In genomic region chr3R:24813637-24814301, dm6 we compare ENCODE assay signal across 4 fruit fly cellular contexts.
TF ChIP-seq lines count a peak whose summit lies in the region.

Gene lili (minus strand): TSS chr3R:24814012.
Gene CG34150 (plus strand): TSS chr3R:24814262.

TF ChIP-seq in whole organism, adult, 20 proteins besides CTCF, POLR2A, EP300 and RAD21 (continued from another document):
- TF ChIP-seq Mnt (GFP tag; optimal IDR thresholded peaks at IDR 0.05; lab: Kevin White, UChicago) = peak; percentile 67
- TF ChIP-seq Hr96 (GFP tag; optimal IDR thresholded peaks at IDR 0.05; lab: Kevin White, UChicago) = peak; percentile 80
TF ChIP-seq in whole organism, adult: peak in this region for 16.

TF ChIP-seq in whole organism, embryonic, 481 proteins besides CTCF, POLR2A, EP300 and RAD21 (continued from another document and continues in another):
- peak; percentile 71 for TF ChIP-seq unpg (GFP tag; optimal IDR thresholded peaks at IDR 0.05; lab: Kevin White, UChicago)
- peak; percentile 36 for TF ChIP-seq CG8281 (tag; optimal IDR thresholded peaks at IDR 0.05; lab: Kevin White, UChicago)
- peak; percentile 81 for TF ChIP-seq gro (GFP tag; optimal IDR thresholded peaks at IDR 0.05; lab: Kevin White, UChicago)
- TF ChIP-seq Dfd (GFP tag; optimal IDR thresholded peaks at IDR 0.05; lab: Kevin White, UChicago) = no peak
- TF ChIP-seq vfl (GFP tag; optimal IDR thresholded peaks at IDR 0.05; lab: Kevin White, UChicago) = peak; percentile 73
- TF ChIP-seq E2f2 (GFP tag; IDR thresholded peaks at IDR 0.05; lab: Robert Waterston, UW) = peak; percentile 76
- TF ChIP-seq CG6654 (GFP tag; optimal IDR thresholded peaks at IDR 0.05; lab: Kevin White, UChicago) = no peak
- TF ChIP-seq crol (GFP tag; IDR thresholded peaks at IDR 0.05; lab: Robert Waterston, UW) = no peak
- TF ChIP-seq CG33213 (GFP tag; optimal IDR thresholded peaks at IDR 0.05; lab: Kevin White, UChicago) = peak; percentile 54
- TF ChIP-seq Dp (GFP tag; optimal IDR thresholded peaks at IDR 0.05; lab: Kevin White, UChicago) = peak; percentile 67
- peak; percentile 66; the same call in 2 of the 3 replicates for TF ChIP-seq H15 (GFP tag; IDR thresholded peaks at IDR 0.05; lab: Robert Waterston, UW)
- TF ChIP-seq CG6683 (GFP tag; optimal IDR thresholded peaks at IDR 0.05; lab: Kevin White, UChicago) = no peak
- TF ChIP-seq ranshi (GFP tag; IDR thresholded peaks at IDR 0.05; lab: Robert Waterston, UW) = peak; percentile 55; the same call in 1 of the 2 replicates
- peak; percentile 84 for TF ChIP-seq Hsf (GFP tag; optimal IDR thresholded peaks at IDR 0.05; lab: Kevin White, UChicago)
- peak; percentile 89 for TF ChIP-seq CG2116 (GFP tag; optimal IDR thresholded peaks at IDR 0.05; lab: Kevin White, UChicago)
- peak; percentile 76 for TF ChIP-seq bab2 (GFP tag; optimal IDR thresholded peaks at IDR 0.05; lab: Kevin White, UChicago)
- TF ChIP-seq CG13296 (GFP tag; optimal IDR thresholded peaks at IDR 0.05; lab: Kevin White, UChicago) = peak; percentile 74
- peak; percentile 28 for TF ChIP-seq emc (GFP tag; optimal IDR thresholded peaks at IDR 0.05; lab: Kevin White, UChicago)
- TF ChIP-seq Chrac-16 (GFP tag; optimal IDR thresholded peaks at IDR 0.05; lab: Kevin White, UChicago) = peak; percentile 85
- peak; percentile 66 for TF ChIP-seq CG34376 (GFP tag; optimal IDR thresholded peaks at IDR 0.05; lab: Kevin White, UChicago)
- TF ChIP-seq CG13287 (GFP tag; IDR thresholded peaks at IDR 0.05; lab: Robert Waterston, UW; ENCODE audit: partially characterized antibody) = peak; percentile 88
- TF ChIP-seq Xbp1 (GFP tag; optimal IDR thresholded peaks at IDR 0.05; lab: Kevin White, UChicago) = peak; percentile 84
- TF ChIP-seq yki (optimal IDR thresholded peaks at IDR 0.05; lab: Kevin White, UChicago) = no peak
- TF ChIP-seq chif (GFP tag; optimal IDR thresholded peaks at IDR 0.05; lab: Kevin White, UChicago) = peak; percentile 52 to 74
- peak; percentile 61 for TF ChIP-seq tx (GFP tag; optimal IDR thresholded peaks at IDR 0.05; lab: Kevin White, UChicago)
- peak; percentile 46; the same call in 1 of the 2 replicates for TF ChIP-seq ara (GFP tag; IDR thresholded peaks at IDR 0.05; lab: Robert Waterston, UW)
- peak; percentile 75 for TF ChIP-seq Nf-YC (tag; optimal IDR thresholded peaks at IDR 0.05; lab: Kevin White, UChicago)
- TF ChIP-seq CoRest (tag; optimal IDR thresholded peaks at IDR 0.05; lab: Kevin White, UChicago) = peak; percentile 85
- peak; percentile 68; the same call in 1 of the 2 replicates for TF ChIP-seq Awh (GFP tag; IDR thresholded peaks at IDR 0.05; lab: Robert Waterston, UW)
- TF ChIP-seq mam (GFP tag; optimal IDR thresholded peaks at IDR 0.05; lab: Kevin White, UChicago) = peak; percentile 80
- peak; percentile 71 for TF ChIP-seq Doc3 (GFP tag; IDR thresholded peaks at IDR 0.05; lab: Robert Waterston, UW; ENCODE audit: partially characterized antibody)
- peak; percentile 85 for TF ChIP-seq CG34224 (GFP tag; IDR thresholded peaks at IDR 0.05; lab: Robert Waterston, UW; ENCODE audit: partially characterized antibody)
- peak; percentile 65 for TF ChIP-seq sd (tag; optimal IDR thresholded peaks at IDR 0.05; lab: Kevin White, UChicago)
- TF ChIP-seq grn (GFP tag; optimal IDR thresholded peaks at IDR 0.05; lab: Kevin White, UChicago) = no peak
- peak; percentile 22 for TF ChIP-seq da (GFP tag; optimal IDR thresholded peaks at IDR 0.05; lab: Kevin White, UChicago)
- peak; percentile 69 for TF ChIP-seq NfI (GFP tag; optimal IDR thresholded peaks at IDR 0.05; lab: Kevin White, UChicago)
- TF ChIP-seq Dll (GFP tag; IDR thresholded peaks at IDR 0.05; lab: Robert Waterston, UW; ENCODE audit: partially characterized antibody) = peak; percentile 88
- peak; percentile 88 for TF ChIP-seq CG13624 (GFP tag; optimal IDR thresholded peaks at IDR 0.05; lab: Kevin White, UChicago)
- peak; percentile 57 for TF ChIP-seq gcm (GFP tag; optimal IDR thresholded peaks at IDR 0.05; lab: Kevin White, UChicago)
- peak; percentile 19 for TF ChIP-seq hkb (optimal IDR thresholded peaks at IDR 0.05; lab: Kevin White, UChicago)
- peak; percentile 69 for TF ChIP-seq hkb (GFP tag; IDR thresholded peaks at IDR 0.05; lab: Robert Waterston, UW)

TF ChIP-seq in whole organism, prepupa, 60 proteins besides CTCF, POLR2A, EP300 and RAD21 (continued from another document):
- TF ChIP-seq Eip75B (GFP tag; optimal IDR thresholded peaks at IDR 0.05; lab: Kevin White, UChicago) (no peak), CG8119 (GFP tag; IDR thresholded peaks at IDR 0.05; lab: Robert Waterston, UW) (peak; percentile 31; the same call in 1 of the 3 replicates), ss (GFP tag; optimal IDR thresholded peaks at IDR 0.05; lab: Kevin White, UChicago) (no peak), fkh (GFP tag; optimal IDR thresholded peaks at IDR 0.05; lab: Kevin White, UChicago) (no peak), Sox15 (GFP tag; optimal IDR thresholded peaks at IDR 0.05; lab: Kevin White, UChicago) (peak; percentile 51), dac (GFP tag; optimal IDR thresholded peaks at IDR 0.05; lab: Kevin White, UChicago) (no peak), CG8319 (GFP tag; optimal IDR thresholded peaks at IDR 0.05; lab: Kevin White, UChicago) (peak; percentile 37), Ets96B (tag; optimal IDR thresholded peaks at IDR 0.05; lab: Kevin White, UChicago) (peak; percentile 22), cyc (GFP tag; optimal IDR thresholded peaks at IDR 0.05; lab: Kevin White, UChicago) (peak; percentile 74), CG15336 (GFP tag; IDR thresholded peaks at IDR 0.05; lab: Robert Waterston, UW) (peak; percentile 32; the same call in 1 of the 2 replicates), fd85E (GFP tag; optimal IDR thresholded peaks at IDR 0.05; lab: Kevin White, UChicago) (no peak), CG32006 (GFP tag; optimal IDR thresholded peaks at IDR 0.05; lab: Kevin White, UChicago) (no peak), Blimp-1 (GFP tag; optimal IDR thresholded peaks at IDR 0.05; lab: Kevin White, UChicago) (no peak), Met (GFP tag; optimal IDR thresholded peaks at IDR 0.05; lab: Kevin White, UChicago) (no peak), CG3919 (GFP tag; optimal IDR thresholded peaks at IDR 0.05; lab: Kevin White, UChicago) (no peak), CG11902 (GFP tag; optimal IDR thresholded peaks at IDR 0.05; lab: Kevin White, UChicago) (peak; percentile 28), topi (GFP tag; optimal IDR thresholded peaks at IDR 0.05; lab: Kevin White, UChicago) (peak; percentile 64), CG10669 (GFP tag; optimal IDR thresholded peaks at IDR 0.05; lab: Kevin White, UChicago) (no peak), CG6854 (GFP tag; optimal IDR thresholded peaks at IDR 0.05; lab: Kevin White, UChicago) (peak; percentile 53), esn (GFP tag; optimal IDR thresholded peaks at IDR 0.05; lab: Kevin White, UChicago) (peak; percentile 78), eg (GFP tag; IDR thresholded peaks at IDR 0.05; lab: Robert Waterston, UW) (peak; percentile 53; the same call in 1 of the 3 replicates), CG6792 (GFP tag; optimal IDR thresholded peaks at IDR 0.05; lab: Kevin White, UChicago) (peak; percentile 33), Hr4 (GFP tag; optimal IDR thresholded peaks at IDR 0.05; lab: Kevin White, UChicago) (no peak), Hr39 (GFP tag; optimal IDR thresholded peaks at IDR 0.05; lab: Kevin White, UChicago) (peak; percentile 70)

TF ChIP-seq in whole organism, wandering third instar larva, 38 proteins besides CTCF, POLR2A, EP300 and RAD21 (continued from another document):
- TF ChIP-seq Jra (GFP tag; optimal IDR thresholded peaks at IDR 0.05; lab: Kevin White, UChicago) (no peak), Mio (GFP tag; optimal IDR thresholded peaks at IDR 0.05; lab: Kevin White, UChicago) (no peak), CG32264 (GFP tag; optimal IDR thresholded peaks at IDR 0.05; lab: Kevin White, UChicago) (peak; percentile 46), Rel (GFP tag; optimal IDR thresholded peaks at IDR 0.05; lab: Kevin White, UChicago) (no peak), Rel (tag; optimal IDR thresholded peaks at IDR 0.05; lab: Kevin White, UChicago) (peak; percentile 36), CrebA (GFP tag; optimal IDR thresholded peaks at IDR 0.05; lab: Kevin White, UChicago; ENCODE audit: borderline replicate concordance) (no peak), woc (GFP tag; optimal IDR thresholded peaks at IDR 0.05; lab: Kevin White, UChicago) (peak; percentile 74), GATAd (GFP tag; optimal IDR thresholded peaks at IDR 0.05; lab: Kevin White, UChicago) (peak; percentile 81), tai (GFP tag; optimal IDR thresholded peaks at IDR 0.05; lab: Kevin White, UChicago) (no peak), lola (GFP tag; optimal IDR thresholded peaks at IDR 0.05; lab: Kevin White, UChicago) (no peak), dsf (GFP tag; optimal IDR thresholded peaks at IDR 0.05; lab: Kevin White, UChicago; ENCODE audit: borderline replicate concordance) (peak; percentile 80), ey (GFP tag; optimal IDR thresholded peaks at IDR 0.05; lab: Kevin White, UChicago) (peak; percentile 79), h (GFP tag; optimal IDR thresholded peaks at IDR 0.05; lab: Kevin White, UChicago) (peak; percentile 81), CG9705 (GFP tag; optimal IDR thresholded peaks at IDR 0.05; lab: Kevin White, UChicago) (peak; percentile 55), dl (GFP tag; optimal IDR thresholded peaks at IDR 0.05; lab: Kevin White, UChicago; ENCODE audit: insufficient read depth in 1 of 2, partially characterized antibody in 2 of 2) (no peak)
